Worm (Caenorhabditis elegans): ENCODE data around the gene C39B5.6.

C39B5.6 gene

ce11 chrIII:2197706-2198105 lies at the start of gene C39B5.6:
Gene C39B5.6, plus strand, starts transcription at chrIII:2198006.
- TF ChIP-seq tbx-37 (GFP tag; conservative IDR thresholded peaks at IDR 0.05) = no peak
- no peak for TF ChIP-seq hmbx-1 (tag; optimal IDR thresholded peaks at IDR 0.05)
- no peak for TF ChIP-seq F13C5.2 (tag; optimal IDR thresholded peaks at IDR 0.05)
- no peak for TF ChIP-seq ceh-13 (GFP tag; optimal IDR thresholded peaks at IDR 0.05)
- TF ChIP-seq flt-1 (GFP tag; IDR thresholded peaks at IDR 0.05) = no peak
- TF ChIP-seq ama-1 (optimal IDR thresholded peaks at IDR 0.05) = no peak
- no peak for TF ChIP-seq B0310.2 (tag; optimal IDR thresholded peaks at IDR 0.05)
- no peak for TF ChIP-seq aly-1 (tag; optimal IDR thresholded peaks at IDR 0.05)
- no peak for TF ChIP-seq hnd-1 (tag; optimal IDR thresholded peaks at IDR 0.05)

- no peak for TF ChIP-seq hmg-4 (GFP tag; optimal IDR thresholded peaks at IDR 0.05)
- TF ChIP-seq ceh-13 (GFP tag; optimal IDR thresholded peaks at IDR 0.05) = no peak
- TF ChIP-seq F13C5.2 (tag; optimal IDR thresholded peaks at IDR 0.05) = no peak
- no peak for TF ChIP-seq sea-1 (GFP tag; conservative IDR thresholded peaks at IDR 0.05)
- TF ChIP-seq hnd-1 (tag; optimal IDR thresholded peaks at IDR 0.05) = no peak
- TF ChIP-seq B0310.2 (tag; optimal IDR thresholded peaks at IDR 0.05) = no peak
- no peak for TF ChIP-seq hmbx-1 (tag; optimal IDR thresholded peaks at IDR 0.05)
- no peak for TF ChIP-seq ama-1 (optimal IDR thresholded peaks at IDR 0.05)
- TF ChIP-seq scrt-1 (GFP tag; IDR thresholded peaks at IDR 0.05) = no peak
- TF ChIP-seq flt-1 (GFP tag; IDR thresholded peaks at IDR 0.05) = no peak
- no peak for TF ChIP-seq tra-4 (tag; optimal IDR thresholded peaks at IDR 0.05)
- TF ChIP-seq pes-1 (GFP tag; IDR thresholded peaks at IDR 0.05) = no peak
- TF ChIP-seq ets-7 (tag; optimal IDR thresholded peaks at IDR 0.05) = no peak
- no peak for TF ChIP-seq ceh-36 (tag; optimal IDR thresholded peaks at IDR 0.05)
- TF ChIP-seq aly-1 (tag; optimal IDR thresholded peaks at IDR 0.05) = no peak
- no peak for TF ChIP-seq tbx-11 (GFP tag; IDR thresholded peaks at IDR 0.05)
- no peak for TF ChIP-seq tbx-37 (GFP tag; conservative IDR thresholded peaks at IDR 0.05)
Observed at ce11 chrIII:2150555-2150954, 47.3 kb upstream of the C39B5.6 start.

ce11 chrIII:2151480-2151995 lies 46.3 kb upstream of the C39B5.6 start, which contains the start of gene gcn-1:
Gene gcn-1, plus strand, starts transcription at chrIII:2151945.
- no peak for TF ChIP-seq hmg-4 (GFP tag; optimal IDR thresholded peaks at IDR 0.05)
- TF ChIP-seq tra-4 (tag; optimal IDR thresholded peaks at IDR 0.05) = no peak
- no peak for TF ChIP-seq tbx-37 (GFP tag; conservative IDR thresholded peaks at IDR 0.05)
- no peak for TF ChIP-seq aly-1 (tag; optimal IDR thresholded peaks at IDR 0.05)
- peak; percentile 16 for TF ChIP-seq ceh-36 (tag; optimal IDR thresholded peaks at IDR 0.05)
- TF ChIP-seq ceh-13 (GFP tag; optimal IDR thresholded peaks at IDR 0.05) = no peak
- no peak for TF ChIP-seq hmbx-1 (tag; optimal IDR thresholded peaks at IDR 0.05)
- no peak for TF ChIP-seq tbx-11 (GFP tag; IDR thresholded peaks at IDR 0.05)
- no peak for TF ChIP-seq ets-7 (tag; optimal IDR thresholded peaks at IDR 0.05)
- TF ChIP-seq F13C5.2 (tag; optimal IDR thresholded peaks at IDR 0.05) = peak; percentile 62
- TF ChIP-seq sea-1 (GFP tag; conservative IDR thresholded peaks at IDR 0.05) = no peak
- TF ChIP-seq B0310.2 (tag; optimal IDR thresholded peaks at IDR 0.05) = no peak
- TF ChIP-seq hnd-1 (tag; optimal IDR thresholded peaks at IDR 0.05) = no peak
- TF ChIP-seq pes-1 (GFP tag; IDR thresholded peaks at IDR 0.05) = peak; percentile 58; the same call in 1 of the 2 replicates
- no peak for TF ChIP-seq ama-1 (optimal IDR thresholded peaks at IDR 0.05)
- TF ChIP-seq scrt-1 (GFP tag; IDR thresholded peaks at IDR 0.05) = no peak
- TF ChIP-seq flt-1 (GFP tag; IDR thresholded peaks at IDR 0.05) = no peak

ce11 chrIII:2159152-2159551 lies 38.7 kb upstream of the C39B5.6 start:
- TF ChIP-seq ceh-13 (GFP tag; optimal IDR thresholded peaks at IDR 0.05) = no peak
- no peak for TF ChIP-seq ceh-36 (tag; optimal IDR thresholded peaks at IDR 0.05)
- no peak for TF ChIP-seq B0310.2 (tag; optimal IDR thresholded peaks at IDR 0.05)
- TF ChIP-seq hmg-4 (GFP tag; optimal IDR thresholded peaks at IDR 0.05) = no peak
- TF ChIP-seq tbx-37 (GFP tag; conservative IDR thresholded peaks at IDR 0.05) = no peak
- TF ChIP-seq tra-4 (tag; optimal IDR thresholded peaks at IDR 0.05) = no peak
- no peak for TF ChIP-seq F13C5.2 (tag; optimal IDR thresholded peaks at IDR 0.05)
- TF ChIP-seq flt-1 (GFP tag; IDR thresholded peaks at IDR 0.05) = no peak
- no peak for TF ChIP-seq pes-1 (GFP tag; IDR thresholded peaks at IDR 0.05)
- no peak for TF ChIP-seq aly-1 (tag; optimal IDR thresholded peaks at IDR 0.05)
- TF ChIP-seq ama-1 (optimal IDR thresholded peaks at IDR 0.05) = no peak
- TF ChIP-seq hnd-1 (tag; optimal IDR thresholded peaks at IDR 0.05) = no peak

ce11 chrIII:2169445-2169844 lies 28.4 kb upstream of the C39B5.6 start:
- TF ChIP-seq ceh-13 (GFP tag; optimal IDR thresholded peaks at IDR 0.05) = no peak
- no peak for TF ChIP-seq ets-7 (tag; optimal IDR thresholded peaks at IDR 0.05)
- no peak for TF ChIP-seq hmg-4 (GFP tag; optimal IDR thresholded peaks at IDR 0.05)
- no peak for TF ChIP-seq hnd-1 (tag; optimal IDR thresholded peaks at IDR 0.05)
- no peak for TF ChIP-seq sea-1 (GFP tag; conservative IDR thresholded peaks at IDR 0.05)
- TF ChIP-seq hmbx-1 (tag; optimal IDR thresholded peaks at IDR 0.05) = no peak
- no peak for TF ChIP-seq scrt-1 (GFP tag; IDR thresholded peaks at IDR 0.05)
- no peak for TF ChIP-seq F13C5.2 (tag; optimal IDR thresholded peaks at IDR 0.05)
- no peak for TF ChIP-seq B0310.2 (tag; optimal IDR thresholded peaks at IDR 0.05)
- TF ChIP-seq tra-4 (tag; optimal IDR thresholded peaks at IDR 0.05) = no peak

- TF ChIP-seq scrt-1 (GFP tag; IDR thresholded peaks at IDR 0.05) (no peak), aly-1 (tag; optimal IDR thresholded peaks at IDR 0.05) (no peak), ama-1 (optimal IDR thresholded peaks at IDR 0.05) (no peak), ets-7 (tag; optimal IDR thresholded peaks at IDR 0.05) (no peak), hmg-4 (GFP tag; optimal IDR thresholded peaks at IDR 0.05) (no peak), sea-1 (GFP tag; conservative IDR thresholded peaks at IDR 0.05) (no peak), tbx-11 (GFP tag; IDR thresholded peaks at IDR 0.05) (no peak), ceh-36 (tag; optimal IDR thresholded peaks at IDR 0.05) (no peak), F13C5.2 (tag; optimal IDR thresholded peaks at IDR 0.05) (no peak), tra-4 (tag; optimal IDR thresholded peaks at IDR 0.05) (no peak), flt-1 (GFP tag; IDR thresholded peaks at IDR 0.05) (no peak), hnd-1 (tag; optimal IDR thresholded peaks at IDR 0.05) (no peak), hmbx-1 (tag; optimal IDR thresholded peaks at IDR 0.05) (no peak), tbx-37 (GFP tag; conservative IDR thresholded peaks at IDR 0.05) (no peak), pes-1 (GFP tag; IDR thresholded peaks at IDR 0.05) (no peak), ceh-13 (GFP tag; optimal IDR thresholded peaks at IDR 0.05) (no peak), B0310.2 (tag; optimal IDR thresholded peaks at IDR 0.05) (no peak)
Observed at ce11 chrIII:2170556-2170955, 27.2 kb upstream of the C39B5.6 start.

All from whole organism, early embryonic.